Worm (Caenorhabditis elegans) whole organism, L2 larva: ENCODE data around the gene M02F4.2.

Experiments used
- C34F6.9 ChIP-seq: fragments of 150-350 bp; optimal IDR thresholded peaks from 2 replicates; lab custom pipeline; 2014; ENCODE audit warnings: missing biosample characterization, missing genetic modification characterization
- F13H6.1 ChIP-seq: sonication (generic microtip); optimal IDR thresholded peaks from 2 replicates; lab custom pipeline; 2016; ENCODE audit warnings: missing genetic modification characterization, missing compliant biosample characterization
- Y55F3AM.14 ChIP-seq: fragments of 200-800 bp; sonication (Bioruptor generic); optimal IDR thresholded peaks from 2 replicates; lab custom pipeline; 2018; ENCODE audit warnings: mild to moderate bottlenecking, missing genetic modification characterization, missing compliant biosample characterization
- ZK546.5 ChIP-seq: sonication (generic microtip); optimal IDR thresholded peaks from 2 replicates; lab custom pipeline; 2017; ENCODE audit warnings: missing biosample characterization, missing genetic modification characterization
- alr-1 ChIP-seq: fragments of 150-350 bp; optimal IDR thresholded peaks from 2 replicates; lab custom pipeline; 2014; ENCODE audit warnings: missing biosample characterization, missing genetic modification characterization
- aly-2 ChIP-seq: fragments of 150-350 bp; optimal IDR thresholded peaks from 2 replicates; lab custom pipeline; 2014; ENCODE audit warnings: missing biosample characterization, missing genetic modification characterization
- ama-1 ChIP-seq: fragments of 150-350 bp; optimal IDR thresholded peaks from 2 replicates; lab custom pipeline; 2018; ENCODE audit warnings: inconsistent platforms
- ceh-16 ChIP-seq: fragments of 150-350 bp; optimal IDR thresholded peaks from 2 replicates; lab custom pipeline; 2014; ENCODE audit warnings: missing biosample characterization, missing genetic modification characterization
- crh-2 ChIP-seq: sonication (generic microtip); optimal IDR thresholded peaks from 2 replicates; lab custom pipeline; 2017; ENCODE audit warnings: missing biosample characterization, missing genetic modification characterization
- dmd-4 ChIP-seq: sonication (generic microtip); optimal IDR thresholded peaks from 2 replicates; lab custom pipeline; 2017; ENCODE audit warnings: missing biosample characterization, missing genetic modification characterization
- egl-27 ChIP-seq: sonication (generic microtip); optimal IDR thresholded peaks from 3 replicates; lab custom pipeline; 2017; ENCODE audit warnings: missing biosample characterization, missing genetic modification reagents, missing genetic modification characterization
- elt-1 ChIP-seq: fragments of 150-350 bp; optimal IDR thresholded peaks from 2 replicates; lab custom pipeline; 2014; ENCODE audit warnings: missing biosample characterization, missing genetic modification characterization
- elt-3 ChIP-seq: sonication (generic microtip); optimal IDR thresholded peaks from 2 replicates; lab custom pipeline; 2017; ENCODE audit warnings: missing biosample characterization, missing genetic modification characterization
- gmeb-1 ChIP-seq: fragments of 150-350 bp; optimal IDR thresholded peaks from 2 replicates; lab custom pipeline; 2014; ENCODE audit warnings: missing biosample characterization, missing genetic modification characterization
- lin-11 ChIP-seq: fragments of 150-350 bp; sonication (generic microtip); optimal IDR thresholded peaks from 2 replicates; lab custom pipeline; 2014; ENCODE audit warnings: missing biosample characterization, missing genetic modification characterization, inconsistent platforms, mixed read lengths
- lin-13 ChIP-seq: fragments of 150-350 bp; optimal IDR thresholded peaks from 2 replicates; lab custom pipeline; 2014; ENCODE audit warnings: missing biosample characterization, missing genetic modification reagents, missing genetic modification characterization
- lin-39 ChIP-seq: fragments of 150-350 bp; optimal IDR thresholded peaks from 2 replicates; lab custom pipeline; 2014; ENCODE audit warnings: missing biosample characterization, missing genetic modification reagents, missing genetic modification characterization
- mab-5 ChIP-seq: fragments of 150-350 bp; optimal IDR thresholded peaks from 2 replicates; lab custom pipeline; 2014; ENCODE audit warnings: missing biosample characterization, missing genetic modification characterization
- mbf-1 ChIP-seq: sonication (generic microtip); optimal IDR thresholded peaks from 2 replicates; lab custom pipeline; 2017; ENCODE audit warnings: missing biosample characterization, missing genetic modification characterization
- mdl-1 ChIP-seq, 2 experiments: fragments of 150-350 bp in 1 of 2; sonication (generic microtip) in 1 of 2; optimal IDR thresholded peaks; 2 replicates each; lab custom pipeline; 2017; ENCODE audit warnings: missing biosample characterization in 2 of 2, missing genetic modification characterization in 2 of 2
- nhr-11 ChIP-seq: fragments of 150-350 bp; optimal IDR thresholded peaks from 2 replicates; lab custom pipeline; 2014; ENCODE audit warnings: missing biosample characterization, missing genetic modification characterization
- nhr-12 ChIP-seq: fragments of 150-350 bp; optimal IDR thresholded peaks from 2 replicates; lab custom pipeline; 2014; ENCODE audit warnings: missing biosample characterization, missing genetic modification characterization
- nhr-21 ChIP-seq: fragments of 150-350 bp; optimal IDR thresholded peaks from 2 replicates; lab custom pipeline; 2014; ENCODE audit warnings: missing biosample characterization, missing genetic modification characterization
- nhr-25 ChIP-seq: fragments of 150-350 bp; sonication (generic microtip); optimal IDR thresholded peaks from 3 replicates; lab custom pipeline; 2014; ENCODE audit warnings: missing biosample characterization, missing genetic modification characterization
- nhr-6 ChIP-seq: fragments of 150-350 bp; optimal IDR thresholded peaks from 2 replicates; lab custom pipeline; 2014; ENCODE audit warnings: missing biosample characterization, missing genetic modification characterization
- nhr-77 ChIP-seq: fragments of 150-350 bp; optimal IDR thresholded peaks from 2 replicates; lab custom pipeline; 2014; ENCODE audit warnings: missing biosample characterization, missing genetic modification characterization
- peb-1 ChIP-seq: fragments of 150-350 bp; optimal IDR thresholded peaks from 2 replicates; lab custom pipeline; 2014; ENCODE audit warnings: missing biosample characterization, missing genetic modification characterization
- sem-4 ChIP-seq: fragments of 150-350 bp; optimal IDR thresholded peaks from 2 replicates; lab custom pipeline; 2014; ENCODE audit warnings: missing biosample characterization, missing genetic modification reagents, missing genetic modification characterization
- skn-1 ChIP-seq: sonication (generic microtip); optimal IDR thresholded peaks from 2 replicates; lab custom pipeline; 2017; ENCODE audit warnings: missing biosample characterization, missing genetic modification characterization
- sma-3 ChIP-seq: sonication (generic microtip); optimal IDR thresholded peaks from 2 replicates; lab custom pipeline; 2016; ENCODE audit warnings: missing genetic modification reagents, missing genetic modification characterization, missing compliant biosample characterization
- sma-9 ChIP-seq, 2 experiments: fragments of 150-350 bp in 1 of 2; sonication (generic microtip) in 1 of 2; optimal IDR thresholded peaks; 2 replicates each; lab custom pipeline; 2014 to 2016; ENCODE audit warnings: missing genetic modification characterization in 2 of 2, mild to moderate bottlenecking in 1 of 2, missing biosample characterization in 1 of 2, missing compliant biosample characterization in 1 of 2, missing genetic modification reagents in 1 of 2, moderate library complexity in 1 of 2
- unc-39 ChIP-seq: fragments of 150-350 bp; optimal IDR thresholded peaks from 2 replicates; lab custom pipeline; 2014; ENCODE audit warnings: missing biosample characterization, missing genetic modification characterization
- unc-55 ChIP-seq: fragments of 150-350 bp; sonication (generic microtip); optimal IDR thresholded peaks from 3 replicates; lab custom pipeline; 2014; ENCODE audit warnings: missing biosample characterization, missing genetic modification reagents, missing genetic modification characterization
- unc-62 ChIP-seq: fragments of 150-350 bp; optimal IDR thresholded peaks from 2 replicates; lab custom pipeline; 2014; ENCODE audit warnings: missing biosample characterization, missing genetic modification reagents, missing genetic modification characterization
- ztf-11 ChIP-seq: sonication (generic microtip); optimal IDR thresholded peaks from 2 replicates; lab custom pipeline; 2017; ENCODE audit warnings: missing biosample characterization, missing genetic modification characterization

The M02F4.2 gene

DNA sequence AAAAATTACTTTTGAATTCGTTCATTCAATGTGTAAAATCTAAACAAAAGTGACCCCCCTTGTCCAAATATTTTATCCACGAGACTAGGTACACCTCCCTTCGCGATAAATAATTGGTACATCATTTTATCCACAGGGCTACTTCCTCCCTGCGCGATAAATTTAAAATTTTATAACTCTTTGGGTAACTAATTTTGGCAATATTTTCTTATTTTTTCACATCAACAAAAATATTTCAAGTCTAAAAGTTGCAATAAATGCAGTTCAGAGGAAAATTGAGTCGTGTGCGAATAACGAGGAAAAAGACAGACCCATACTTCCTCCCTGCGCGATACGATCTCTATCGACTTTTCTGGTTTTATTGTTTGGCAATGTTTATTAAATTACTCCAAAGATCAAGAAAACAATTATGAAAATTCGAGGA lies 37.1 kb downstream of the M02F4.2 start (continued):
- TF ChIP-seq C34F6.9 (tag; lab: Kevin White, UChicago) = peak; percentile 99
- TF ChIP-seq mbf-1 (tag; lab: Kevin White, UChicago) = peak; percentile 84
- peak; percentile 95 for TF ChIP-seq Y55F3AM.14
- TF ChIP-seq nhr-12 (tag; lab: Kevin White, UChicago) = peak; percentile 68
- peak; percentile 90 for TF ChIP-seq unc-62

- TF ChIP-seq C34F6.9 (tag; lab: Kevin White, UChicago) = no peak
- TF ChIP-seq nhr-25 (tag; lab: Kevin White, UChicago) = no peak
- no peak for TF ChIP-seq sem-4 (tag; lab: Kevin White, UChicago)
- no peak for TF ChIP-seq ceh-16 (tag; lab: Kevin White, UChicago)
- no peak for TF ChIP-seq elt-1 (tag; lab: Kevin White, UChicago)
- no peak for TF ChIP-seq nhr-6
- TF ChIP-seq dmd-4 (tag; lab: Kevin White, UChicago) = no peak
- TF ChIP-seq crh-2 (tag; lab: Kevin White, UChicago) = no peak
- TF ChIP-seq nhr-21 (tag; lab: Kevin White, UChicago) = no peak
- TF ChIP-seq F13H6.1 (tag; lab: Kevin White, UChicago) = no peak
- no peak for TF ChIP-seq nhr-77 (tag; lab: Kevin White, UChicago)
- TF ChIP-seq aly-2 (tag; lab: Kevin White, UChicago) = no peak
- no peak for TF ChIP-seq skn-1 (tag; lab: Kevin White, UChicago)
- no peak for TF ChIP-seq ama-1 (lab: Kevin White, UChicago)
- TF ChIP-seq sma-9 (GFP tag; optimal IDR thresholded peaks at IDR 0.05; lab: Kevin White, UChicago) = no peak
- no peak for TF ChIP-seq sma-9 (tag; optimal IDR thresholded peaks at IDR 0.05; lab: Kevin White, UChicago)
- no peak for TF ChIP-seq unc-39 (tag; lab: Kevin White, UChicago)
- no peak for TF ChIP-seq mab-5 (tag; lab: Kevin White, UChicago)
- TF ChIP-seq gmeb-1 (tag; lab: Kevin White, UChicago) = no peak
Measured at ce11 chrX:2996318-2996717, 37.8 kb downstream of the M02F4.2 start.

DNA sequence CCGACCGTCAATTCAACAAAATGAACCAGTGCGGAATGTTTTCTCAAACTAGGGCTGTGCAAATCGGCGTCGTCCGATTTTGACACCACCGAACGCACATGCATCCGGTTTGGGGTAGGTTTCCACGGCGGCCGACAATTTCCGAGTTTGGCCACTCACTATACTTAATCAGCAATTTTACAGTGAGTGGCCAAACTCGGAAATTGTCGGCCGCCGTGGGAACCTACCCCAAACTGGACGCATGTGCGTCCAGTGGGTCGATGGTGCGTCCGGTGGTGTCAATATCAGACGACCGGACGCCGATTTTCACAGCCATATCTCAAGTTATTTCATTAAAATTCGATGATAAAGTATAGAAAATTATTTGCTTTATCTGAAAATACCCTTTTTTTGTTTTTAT lies 44.0 kb downstream of the M02F4.2 start:
- TF ChIP-seq nhr-12 (tag; lab: Kevin White, UChicago) = no peak
- no peak for TF ChIP-seq nhr-77 (tag; lab: Kevin White, UChicago)
- no peak for TF ChIP-seq unc-55
- no peak for TF ChIP-seq ZK546.5
- TF ChIP-seq lin-11 = no peak
- no peak for TF ChIP-seq unc-62
- TF ChIP-seq ceh-16 (tag; lab: Kevin White, UChicago) = no peak
- no peak for TF ChIP-seq nhr-25 (tag; lab: Kevin White, UChicago)
- TF ChIP-seq C34F6.9 (tag; lab: Kevin White, UChicago) = no peak
- no peak for TF ChIP-seq elt-3 (tag; lab: Kevin White, UChicago)
- TF ChIP-seq lin-13 (GFP tag; lab: Kevin White, UChicago) = no peak
- no peak for TF ChIP-seq lin-39
- no peak for TF ChIP-seq sma-3 (GFP tag; lab: Kevin White, UChicago)
- TF ChIP-seq nhr-11 (tag; lab: Kevin White, UChicago) = no peak
- no peak for TF ChIP-seq ztf-11 (tag; lab: Kevin White, UChicago)
- TF ChIP-seq, all 48 proteins: peak for 0

ce11 chrX:2983996-2984395 lies 50.1 kb downstream of the M02F4.2 start, which contains the start of gene osm-5:
TSS of gene osm-5 (plus strand) at chrX:2984263.
- TF ChIP-seq egl-27 (no peak), ceh-16 (tag; lab: Kevin White, UChicago) (no peak), mbf-1 (tag; lab: Kevin White, UChicago) (no peak), mab-5 (tag; lab: Kevin White, UChicago) (no peak), ama-1 (lab: Kevin White, UChicago) (no peak), peb-1 (tag; lab: Kevin White, UChicago) (no peak), nhr-6 (no peak), unc-62 (no peak), nhr-25 (tag; lab: Kevin White, UChicago) (no peak), mdl-1 (tag; optimal IDR thresholded peaks at IDR 0.05; lab: Kevin White, UChicago) (no peak), elt-1 (tag; lab: Kevin White, UChicago) (no peak), alr-1 (tag; lab: Kevin White, UChicago) (no peak), unc-39 (tag; lab: Kevin White, UChicago) (no peak), Y55F3AM.14 (no peak), F13H6.1 (tag; lab: Kevin White, UChicago) (no peak), C34F6.9 (tag; lab: Kevin White, UChicago) (no peak)
